Worm (Caenorhabditis elegans): ENCODE results near the gene C25G4.3.

DNA sequence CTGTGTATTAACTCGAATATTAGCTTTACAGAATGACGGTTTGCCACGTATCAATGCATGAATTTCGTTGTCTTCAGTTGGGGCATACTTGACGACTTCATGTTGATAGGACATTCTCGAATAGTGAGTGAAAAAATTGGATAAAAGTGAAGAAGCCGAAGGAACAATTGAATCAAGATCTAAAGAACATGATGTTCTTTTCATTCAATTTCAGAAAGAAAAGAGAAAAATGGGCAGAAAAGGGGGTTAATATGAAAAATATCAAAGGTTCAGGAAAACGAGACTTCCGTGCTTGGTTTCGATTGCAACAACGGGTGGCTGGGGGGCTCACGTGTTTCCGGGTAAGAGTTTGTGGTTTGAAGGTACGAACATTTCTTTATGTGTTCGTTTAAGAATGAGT, 31.1 kb downstream of the C25G4.3 start:
- TF ChIP-seq daf-12 (tag; optimal IDR thresholded peaks at IDR 0.05): no peak
- no peak for TF ChIP-seq aly-2 (tag; optimal IDR thresholded peaks at IDR 0.05)
- TF ChIP-seq lin-1 (GFP tag; IDR thresholded peaks at IDR 0.05): no peak
- TF ChIP-seq jun-1 (tag; optimal IDR thresholded peaks at IDR 0.05): no peak
- no peak for TF ChIP-seq lin-13 (GFP tag; optimal IDR thresholded peaks at IDR 0.05)
- no peak for TF ChIP-seq php-3 (GFP tag; IDR thresholded peaks at IDR 0.05)
